Fruit fly (Drosophila melanogaster) whole organism, prepupa: Measurements from ENCODE around the gene CG42633.

Source experiments
- CG10631 ChIP-seq: fragments of 200-800 bp; sonication (Bioruptor generic); optimal IDR thresholded peaks from 2 replicates; lab custom pipeline; 2016; ENCODE audit warnings: missing biosample characterization, missing genetic modification characterization
- CG10669 ChIP-seq: fragments of 200-800 bp; sonication (Bioruptor generic); optimal IDR thresholded peaks from 3 replicates; lab custom pipeline; 2018; ENCODE audit warnings: missing biosample characterization, mild to moderate bottlenecking, missing genetic modification characterization, moderate library complexity
- CG11294 ChIP-seq: fragments of 200-800 bp; sonication (Bioruptor generic); IDR thresholded peaks from 2 replicates; pipeline ENCODE4 v1.3.6; 2022; ENCODE audit warnings: missing biosample characterization, missing genetic modification characterization
- CG11762 ChIP-seq: fragments of 200-800 bp; sonication (Bioruptor generic); optimal IDR thresholded peaks from 3 replicates; lab custom pipeline; 2016; ENCODE audit warnings: missing biosample characterization, missing genetic modification characterization; ENCODE audit not compliant: insufficient read depth
- CG11902 ChIP-seq: fragments of 200-800 bp; sonication (Bioruptor generic); optimal IDR thresholded peaks from 3 replicates; lab custom pipeline; 2016; ENCODE audit warnings: missing biosample characterization, missing genetic modification characterization
- CG1621 ChIP-seq: fragments of 200-800 bp; sonication (Bioruptor generic); optimal IDR thresholded peaks from 3 replicates; lab custom pipeline; 2018; ENCODE audit warnings: missing biosample characterization, mild to moderate bottlenecking, missing genetic modification characterization
- CG16779 ChIP-seq: fragments of 200-800 bp; sonication (Bioruptor generic); optimal IDR thresholded peaks from 3 replicates; lab custom pipeline; 2017; ENCODE audit warnings: missing biosample characterization, mild to moderate bottlenecking, missing genetic modification characterization
- CG3032 ChIP-seq: fragments of 200-800 bp; optimal IDR thresholded peaks from 2 replicates; lab custom pipeline; 2019; ENCODE audit warnings: missing biosample characterization, mild to moderate bottlenecking, missing genetic modification characterization, moderate library complexity
- CG31627 ChIP-seq: fragments of 200-800 bp; sonication (Bioruptor generic); optimal IDR thresholded peaks from 3 replicates; lab custom pipeline; 2016; ENCODE audit warnings: missing biosample characterization, missing genetic modification characterization
- CG4318 ChIP-seq: fragments of 200-800 bp; sonication (Bioruptor generic); optimal IDR thresholded peaks from 3 replicates; lab custom pipeline; 2017; ENCODE audit warnings: missing biosample characterization, mild to moderate bottlenecking, missing genetic modification characterization
- CG6163 ChIP-seq: fragments of 200-800 bp; sonication (Bioruptor generic); IDR thresholded peaks from 3 replicates; pipeline ENCODE4 v1.3.6; 2022; ENCODE audit warnings: missing biosample characterization, missing genetic modification characterization
- CG6854 ChIP-seq: fragments of 200-800 bp; sonication (Bioruptor generic); optimal IDR thresholded peaks from 2 replicates; lab custom pipeline; 2017; ENCODE audit warnings: missing biosample characterization, mild to moderate bottlenecking, missing genetic modification characterization
- CG7368 ChIP-seq: fragments of 200-800 bp; sonication (Bioruptor generic); optimal IDR thresholded peaks from 3 replicates; lab custom pipeline; 2016; ENCODE audit warnings: missing biosample characterization, missing genetic modification characterization
- CG8119 ChIP-seq: fragments of 200-800 bp; sonication (Bioruptor generic); IDR thresholded peaks from 3 replicates; pipeline ENCODE4 v1.3.6; 2022; ENCODE audit warnings: missing biosample characterization, missing genetic modification characterization
- CG8632 ChIP-seq: fragments of 200-800 bp; sonication (Bioruptor generic); optimal IDR thresholded peaks from 3 replicates; lab custom pipeline; 2016; ENCODE audit warnings: missing biosample characterization, missing genetic modification characterization
- CG9139 ChIP-seq: fragments of 200-800 bp; sonication (Bioruptor generic); optimal IDR thresholded peaks from 3 replicates; lab custom pipeline; 2017; ENCODE audit warnings: missing biosample characterization, mild to moderate bottlenecking, missing genetic modification characterization
- Eip75B ChIP-seq: fragments of 200-800 bp; sonication (Bioruptor generic); optimal IDR thresholded peaks from 3 replicates; lab custom pipeline; 2016; ENCODE audit warnings: missing biosample characterization, missing genetic modification characterization
- Eip78C ChIP-seq: fragments of 200-800 bp; sonication (Bioruptor generic); peaks from one replicate; lab custom pipeline; 2016; ENCODE audit warnings: missing biosample characterization, missing genetic modification characterization
- Ets21C ChIP-seq: fragments of 200-800 bp; sonication (Bioruptor generic); optimal IDR thresholded peaks from 3 replicates; lab custom pipeline; 2016; ENCODE audit warnings: missing biosample characterization, missing genetic modification characterization
- Ets96B ChIP-seq: fragments of 200-800 bp; optimal IDR thresholded peaks from 2 replicates; lab custom pipeline; 2019; ENCODE audit warnings: missing biosample characterization, mild to moderate bottlenecking, missing genetic modification characterization, moderate library complexity
- Gug ChIP-seq: fragments of 200-800 bp; sonication (Bioruptor generic); IDR thresholded peaks from 2 replicates; pipeline ENCODE4 v1.3.6; 2022; ENCODE audit warnings: missing biosample characterization, missing genetic modification characterization
- Hr38 ChIP-seq: sonication (Bioruptor generic); optimal IDR thresholded peaks from 2 replicates; lab custom pipeline; 2016; ENCODE audit warnings: missing biosample characterization, missing genetic modification characterization
- Hr39 ChIP-seq: fragments of 200-800 bp; sonication (Bioruptor generic); optimal IDR thresholded peaks from 2 replicates; lab custom pipeline; 2016; ENCODE audit warnings: missing biosample characterization, missing genetic modification characterization
- Hr4 ChIP-seq: fragments of 200-800 bp; sonication (Bioruptor generic); optimal IDR thresholded peaks from 3 replicates; lab custom pipeline; 2016; ENCODE audit warnings: missing biosample characterization, missing genetic modification characterization
- Lpt ChIP-seq: fragments of 200-800 bp; sonication (Bioruptor generic); optimal IDR thresholded peaks from 3 replicates; lab custom pipeline; 2016; ENCODE audit warnings: missing biosample characterization, missing genetic modification characterization
- OdsH ChIP-seq: fragments of 200-800 bp; sonication (Bioruptor generic); optimal IDR thresholded peaks from 3 replicates; lab custom pipeline; 2016; ENCODE audit warnings: missing biosample characterization, missing genetic modification characterization
- Smox ChIP-seq: fragments of 200-800 bp; sonication (Bioruptor generic); optimal IDR thresholded peaks from 3 replicates; lab custom pipeline; 2016; ENCODE audit warnings: missing biosample characterization, missing genetic modification characterization
- Sox102F ChIP-seq: fragments of 200-800 bp; sonication (Bioruptor generic); optimal IDR thresholded peaks from 2 replicates; lab custom pipeline; 2016; ENCODE audit warnings: missing biosample characterization, mild to moderate bottlenecking, missing genetic modification characterization
- Sox14 ChIP-seq: fragments of 200-800 bp; sonication (Bioruptor generic); optimal IDR thresholded peaks from 3 replicates; lab custom pipeline; 2016; ENCODE audit warnings: missing biosample characterization, missing genetic modification characterization
- Sox15 ChIP-seq: fragments of 200-800 bp; sonication (Bioruptor generic); optimal IDR thresholded peaks from 3 replicates; lab custom pipeline; 2016; ENCODE audit warnings: missing biosample characterization, missing genetic modification characterization
- achi ChIP-seq: fragments of 200-800 bp; sonication (Bioruptor generic); optimal IDR thresholded peaks from 3 replicates; lab custom pipeline; 2016; ENCODE audit warnings: missing biosample characterization, missing genetic modification characterization
- acj6 ChIP-seq: fragments of 200-800 bp; sonication (Bioruptor generic); optimal IDR thresholded peaks from 3 replicates; lab custom pipeline; 2016; ENCODE audit warnings: missing biosample characterization, missing genetic modification characterization
- cyc ChIP-seq: fragments of 200-800 bp; sonication (Bioruptor generic); optimal IDR thresholded peaks from 3 replicates; lab custom pipeline; 2016; ENCODE audit warnings: missing biosample characterization, missing genetic modification characterization
- dac ChIP-seq: fragments of 200-800 bp; sonication (Bioruptor generic); optimal IDR thresholded peaks from 2 replicates; lab custom pipeline; 2017; ENCODE audit warnings: missing biosample characterization, mild to moderate bottlenecking, missing genetic modification characterization
- dsx ChIP-seq: fragments of 200-800 bp; optimal IDR thresholded peaks from 3 replicates; lab custom pipeline; 2019; ENCODE audit warnings: missing biosample characterization, mild to moderate bottlenecking, missing genetic modification characterization, moderate library complexity; ENCODE audit not compliant: poor library complexity, severe bottlenecking
- eg ChIP-seq: fragments of 200-800 bp; sonication (Bioruptor generic); IDR thresholded peaks from 3 replicates; pipeline ENCODE4 v1.3.6; 2022; ENCODE audit warnings: missing biosample characterization, missing genetic modification characterization
- esn ChIP-seq: fragments of 200-800 bp; sonication (Bioruptor generic); optimal IDR thresholded peaks from 2 replicates; lab custom pipeline; 2016; ENCODE audit warnings: missing biosample characterization, mild to moderate bottlenecking, missing genetic modification characterization, moderate library complexity
- fd85E ChIP-seq: fragments of 200-800 bp; sonication (Bioruptor generic); optimal IDR thresholded peaks from 3 replicates; lab custom pipeline; 2016; ENCODE audit warnings: missing biosample characterization, missing genetic modification characterization
- fkh ChIP-seq: fragments of 200-800 bp; sonication (Bioruptor generic); optimal IDR thresholded peaks from 3 replicates; lab custom pipeline; 2017; ENCODE audit warnings: missing biosample characterization, mild to moderate bottlenecking, missing genetic modification characterization, moderate library complexity
- lz ChIP-seq: fragments of 200-800 bp; sonication (Bioruptor generic); optimal IDR thresholded peaks from 3 replicates; lab custom pipeline; 2016; ENCODE audit warnings: missing biosample characterization, missing genetic modification characterization
- net ChIP-seq: fragments of 200-800 bp; sonication (Bioruptor generic); optimal IDR thresholded peaks from 3 replicates; lab custom pipeline; 2016; ENCODE audit warnings: missing biosample characterization, missing genetic modification characterization
- pdm3 ChIP-seq: fragments of 200-800 bp; sonication (Bioruptor generic); optimal IDR thresholded peaks from 3 replicates; lab custom pipeline; 2016; ENCODE audit warnings: missing biosample characterization, missing genetic modification characterization
- salr ChIP-seq, 2 experiments: fragments of 200-800 bp; sonication (Bioruptor generic); optimal IDR thresholded peaks; 3 replicates each; lab custom pipeline; 2016 to 2018; ENCODE audit warnings: missing biosample characterization in 2 of 2, missing genetic modification characterization in 2 of 2, mild to moderate bottlenecking in 1 of 2
- spab ChIP-seq: fragments of 200-800 bp; sonication (Bioruptor generic); optimal IDR thresholded peaks from 2 replicates; lab custom pipeline; 2017; ENCODE audit warnings: missing biosample characterization, mild to moderate bottlenecking, missing genetic modification characterization, missing genetic modification reagents
- ss ChIP-seq, 2 experiments: fragments of 200-800 bp; sonication (Bioruptor generic); optimal IDR thresholded peaks; 2 replicates in 1 of 2; 3 replicates in 1 of 2; lab custom pipeline; 2017 to 2018; ENCODE audit warnings: mild to moderate bottlenecking in 2 of 2, missing biosample characterization in 2 of 2, missing genetic modification characterization in 2 of 2, moderate library complexity in 1 of 2
- topi ChIP-seq: fragments of 200-800 bp; sonication (Bioruptor generic); optimal IDR thresholded peaks from 3 replicates; lab custom pipeline; 2016; ENCODE audit warnings: missing biosample characterization, missing genetic modification characterization
- vri ChIP-seq: fragments of 200-800 bp; sonication (Bioruptor generic); optimal IDR thresholded peaks from 3 replicates; lab custom pipeline; 2016; ENCODE audit warnings: missing biosample characterization, mild to moderate bottlenecking, missing genetic modification characterization

CG42633 gene

dm6 chr3R:10761980-10762379, 20.1 kb downstream of the CG42633 start:
- TF ChIP-seq esn (GFP tag; lab: Kevin White, UChicago) (peak; percentile 20), CG11294 (GFP tag; lab: Robert Waterston, UW) (0 out of 2 replicates have a peak, but pooled peaks have one; percentile 14), CG10631 (no peak), CG31627 (GFP tag; lab: Kevin White, UChicago) (peak; percentile 26), Ets96B (tag; lab: Kevin White, UChicago) (no peak), Smox (peak; percentile 5)

- TF ChIP-seq topi (GFP tag; lab: Kevin White, UChicago): peak; percentile 83
- TF ChIP-seq Smox: peak; percentile 80
- no peak for TF ChIP-seq CG9139 (GFP tag; lab: Kevin White, UChicago)
- peak; percentile 33 for TF ChIP-seq CG11762 (GFP tag; lab: Kevin White, UChicago)
- no peak for TF ChIP-seq CG16779 (tag; lab: Kevin White, UChicago)
- peak; percentile 80 for TF ChIP-seq esn (GFP tag; lab: Kevin White, UChicago)
- peak; percentile 76 for TF ChIP-seq Sox14 (GFP tag; lab: Kevin White, UChicago)
- TF ChIP-seq CG7368 (GFP tag; lab: Kevin White, UChicago): peak; percentile 54
- TF ChIP-seq CG6163 (GFP tag; lab: Robert Waterston, UW): peak; percentile 73
- peak; percentile 58 for TF ChIP-seq achi
- TF ChIP-seq Hr39 (GFP tag; lab: Kevin White, UChicago): peak; percentile 80
- TF ChIP-seq Sox15: peak; percentile 62
- TF ChIP-seq CG10631: peak; percentile 72
- no peak for TF ChIP-seq net (GFP tag; lab: Kevin White, UChicago)
- TF ChIP-seq CG1621 (tag; lab: Kevin White, UChicago): no peak
- peak; percentile 61 for TF ChIP-seq CG11294 (GFP tag; lab: Robert Waterston, UW)
- TF ChIP-seq Sox102F (GFP tag; lab: Kevin White, UChicago): peak; percentile 66
- TF ChIP-seq CG8632 (GFP tag; lab: Kevin White, UChicago): no peak
- TF ChIP-seq lz: peak; percentile 81
- TF ChIP-seq Eip75B (GFP tag; lab: Kevin White, UChicago): peak; percentile 77
- TF ChIP-seq CG3032: no peak
- TF ChIP-seq Ets96B (tag; lab: Kevin White, UChicago): peak; percentile 60
- no peak for TF ChIP-seq CG6854 (GFP tag; lab: Kevin White, UChicago)
- TF ChIP-seq OdsH (GFP tag; lab: Kevin White, UChicago): peak; percentile 76
- peak; percentile 82 for TF ChIP-seq CG31627 (GFP tag; lab: Kevin White, UChicago)
- peak; percentile 76 for TF ChIP-seq pdm3 (GFP tag; lab: Kevin White, UChicago)
- TF ChIP-seq acj6 (GFP tag; lab: Kevin White, UChicago): peak; percentile 79
- TF ChIP-seq Gug (GFP tag; lab: Robert Waterston, UW): peak; percentile 65
- peak; percentile 63 for TF ChIP-seq CG11902 (GFP tag; lab: Kevin White, UChicago)
- no peak for TF ChIP-seq spab (GFP tag; lab: Kevin White, UChicago)
- TF ChIP-seq CG10669 (GFP tag; lab: Kevin White, UChicago): no peak
- TF ChIP-seq Eip78C (GFP tag; lab: Kevin White, UChicago): peak; percentile 94
- peak; percentile 77 for TF ChIP-seq cyc (GFP tag; lab: Kevin White, UChicago)
- peak; percentile 78 for TF ChIP-seq Hr4 (GFP tag; lab: Kevin White, UChicago)
- no peak for TF ChIP-seq dsx
- TF ChIP-seq ss (GFP tag; optimal IDR thresholded peaks at IDR 0.05; lab: Kevin White, UChicago): no peak
- TF ChIP-seq Ets21C (GFP tag; lab: Kevin White, UChicago): peak; percentile 70
- TF ChIP-seq Hr38 (GFP tag; lab: Kevin White, UChicago): no peak
- TF ChIP-seq dac (GFP tag; lab: Kevin White, UChicago): no peak
- peak; percentile 55 for TF ChIP-seq vri
- peak; percentile 61; the same call in 1 of the 3 replicates for TF ChIP-seq eg (GFP tag; lab: Robert Waterston, UW)
- TF ChIP-seq CG4318: no peak
- no peak for TF ChIP-seq salr (GFP tag; optimal IDR thresholded peaks at IDR 0.05; lab: Kevin White, UChicago)
- TF ChIP-seq CG8119 (GFP tag; lab: Robert Waterston, UW): peak; percentile 44; the same call in 1 of the 3 replicates
- TF ChIP-seq Lpt (GFP tag; lab: Kevin White, UChicago): peak; percentile 59
- TF ChIP-seq fkh: no peak
- TF ChIP-seq fd85E (GFP tag; lab: Kevin White, UChicago): no peak
Observed at dm6 chr3R:10760966-10761855, 20.9 kb downstream of the CG42633 start, which contains the start of the genes MED7 and Cap-H2. Gene MED7, minus strand, starts transcription at chr3R:10761032. Gene Cap-H2, plus strand, starts transcription at chr3R:10761310.
